Worm (Caenorhabditis elegans): Measurements from ENCODE around the gene plpp-1.2.

Gene plpp-1.2

ce11 chrII:6491187-6491586 lies 5.9 kb downstream of the plpp-1.2 start (continued):
- TF ChIP-seq cebp-2 (GFP tag; IDR thresholded peaks at IDR 0.05) (0 out of 2 replicates have a peak, but pooled peaks have one; percentile 59), snpc-1.3 (tag; optimal IDR thresholded peaks at IDR 0.05; ENCODE audit: insufficient read depth) (peak; percentile 82), die-1 (tag; optimal IDR thresholded peaks at IDR 0.05) (peak; percentile 49), ekl-4 (GFP tag; IDR thresholded peaks at IDR 0.05) (peak; percentile 84), T07F8.4 (tag; optimal IDR thresholded peaks at IDR 0.05) (peak; percentile 6), madf-3 (GFP tag; IDR thresholded peaks at IDR 0.05) (peak; percentile 86), lin-26 (GFP tag; IDR thresholded peaks at IDR 0.05) (peak; percentile 73), madf-6 (GFP tag; IDR thresholded peaks at IDR 0.05) (peak; percentile 86), pbrm-1 (GFP tag; IDR thresholded peaks at IDR 0.05) (0 out of 2 replicates have a peak, but pooled peaks have one; percentile 37), nhr-179 (tag; optimal IDR thresholded peaks at IDR 0.05) (no peak)

- no peak for TF ChIP-seq C17E4.6 (GFP tag; IDR thresholded peaks at IDR 0.05)
- TF ChIP-seq ztf-22 (GFP tag; optimal IDR thresholded peaks at IDR 0.05) = peak; percentile 43
- TF ChIP-seq egl-18 (GFP tag; IDR thresholded peaks at IDR 0.05) = 0 out of 2 replicates have a peak, but pooled peaks have one; percentile 40
- no peak for TF ChIP-seq ztf-25 (GFP tag; IDR thresholded peaks at IDR 0.05)
- no peak for TF ChIP-seq lir-1 (GFP tag; conservative IDR thresholded peaks at IDR 0.05)
- peak; percentile 11 for TF ChIP-seq F52B5.7 (tag; optimal IDR thresholded peaks at IDR 0.05)
- TF ChIP-seq sdz-38 (tag; optimal IDR thresholded peaks at IDR 0.05) = no peak
- TF ChIP-seq madf-8 (GFP tag; conservative IDR thresholded peaks at IDR 0.05) = peak; percentile 23; the same call in 1 of the 2 replicates
- TF ChIP-seq ama-1 (optimal IDR thresholded peaks at IDR 0.05) = no peak
- TF ChIP-seq ama-1 (GFP tag; optimal IDR thresholded peaks at IDR 0.05) = no peak
- 0 out of 2 replicates have a peak, but pooled peaks have one; percentile 76 for TF ChIP-seq bed-2 (GFP tag; IDR thresholded peaks at IDR 0.05)
- no peak for TF ChIP-seq C06A6.2 (GFP tag; conservative IDR thresholded peaks at IDR 0.05)
- TF ChIP-seq somi-1 (GFP tag; optimal IDR thresholded peaks at IDR 0.05) = no peak
- TF ChIP-seq T07F8.4 (tag; optimal IDR thresholded peaks at IDR 0.05) = no peak
- no peak for TF ChIP-seq F49E8.2 (tag; optimal IDR thresholded peaks at IDR 0.05; ENCODE audit: insufficient read depth)
- TF ChIP-seq snpc-4 (GFP tag; optimal IDR thresholded peaks at IDR 0.05) = peak; percentile 83
- peak; percentile 76 to 91 (median 84) for TF ChIP-seq snpc-4 (tag; optimal IDR thresholded peaks at IDR 0.05)
- peak in 1 of 3 experiments; percentile 45 for TF ChIP-seq lin-35 (GFP tag; optimal IDR thresholded peaks at IDR 0.05)
- peak; percentile 6 for TF ChIP-seq ztf-18 (tag; optimal IDR thresholded peaks at IDR 0.05)
- TF ChIP-seq him-1 (tag; optimal IDR thresholded peaks at IDR 0.05) = no peak
- TF ChIP-seq ekl-4 (GFP tag; IDR thresholded peaks at IDR 0.05) = 0 out of 2 replicates have a peak, but pooled peaks have one; percentile 35
- no peak for TF ChIP-seq zim-3 (tag; optimal IDR thresholded peaks at IDR 0.05)
- TF ChIP-seq nhr-120 (GFP tag; IDR thresholded peaks at IDR 0.05) = no peak
- TF ChIP-seq Y67H2A.10 (GFP tag; conservative IDR thresholded peaks at IDR 0.05) = no peak
- TF ChIP-seq T26A5.8 (tag; optimal IDR thresholded peaks at IDR 0.05) = no peak
- TF ChIP-seq hmg-20 (GFP tag; IDR thresholded peaks at IDR 0.05) = no peak
- no peak for TF ChIP-seq ceh-100 (GFP tag; IDR thresholded peaks at IDR 0.05)
- no peak for TF ChIP-seq B0019.2 (GFP tag; conservative IDR thresholded peaks at IDR 0.05)
- no peak for TF ChIP-seq dpl-1 (GFP tag; optimal IDR thresholded peaks at IDR 0.05)
- TF ChIP-seq hrde-1 (tag; optimal IDR thresholded peaks at IDR 0.05; ENCODE audit: borderline replicate concordance) = no peak
- no peak for TF ChIP-seq cebp-2 (GFP tag; IDR thresholded peaks at IDR 0.05)
- no peak for TF ChIP-seq Y53F4B.3 (GFP tag; IDR thresholded peaks at IDR 0.05)
- TF ChIP-seq bed-1 (GFP tag; IDR thresholded peaks at IDR 0.05) = no peak
- TF ChIP-seq nhr-27 (tag; optimal IDR thresholded peaks at IDR 0.05) = no peak
- 0 out of 2 replicates have a peak, but pooled peaks have one; percentile 28 for TF ChIP-seq attf-3 (GFP tag; conservative IDR thresholded peaks at IDR 0.05)
- no peak for TF ChIP-seq F10E7.11 (tag; optimal IDR thresholded peaks at IDR 0.05)
- TF ChIP-seq die-1 (tag; optimal IDR thresholded peaks at IDR 0.05) = peak; percentile 2
- TF ChIP-seq aptf-3 (GFP tag; IDR thresholded peaks at IDR 0.05) = no peak
- TF ChIP-seq madf-6 (GFP tag; IDR thresholded peaks at IDR 0.05) = no peak
- no peak for TF ChIP-seq tbp1 (GFP tag; optimal IDR thresholded peaks at IDR 0.05)
- no peak for TF ChIP-seq nhr-179 (tag; optimal IDR thresholded peaks at IDR 0.05)
- TF ChIP-seq F57C9.4 (tag; optimal IDR thresholded peaks at IDR 0.05) = no peak
These were observed 6.7 kb downstream of the plpp-1.2 start, which contains the start of the genes T28D9.11 and T28D9.1 for ce11 chrII:6491817-6492452. Gene T28D9.11 (minus strand): TSS chrII:6491993. Gene T28D9.1 (plus strand): TSS chrII:6492402.
